Fruit fly (Drosophila melanogaster): ENCODE data around the gene GstD9.
A peak's percentile ranks its signal among the peaks of the same experiment; 100 is the strongest.

The GstD9 gene

dm6 chr3R:12406235-12407196, 39.2 kb upstream of the GstD9 start, which contains the start of gene CG5167 (continued):
- TF ChIP-seq CG17912 (GFP tag; optimal IDR thresholded peaks at IDR 0.05) (no peak), CG15011 (GFP tag; optimal IDR thresholded peaks at IDR 0.05) (no peak), NfI (GFP tag; optimal IDR thresholded peaks at IDR 0.05) (no peak), row (GFP tag; IDR thresholded peaks at IDR 0.05) (peak; percentile 70), CG7556 (GFP tag; optimal IDR thresholded peaks at IDR 0.05) (peak; percentile 19), CG10654 (GFP tag; optimal IDR thresholded peaks at IDR 0.05) (no peak), CG13296 (GFP tag; optimal IDR thresholded peaks at IDR 0.05) (peak; percentile 31), CG1602 (GFP tag; optimal IDR thresholded peaks at IDR 0.05) (no peak), Drgx (GFP tag; IDR thresholded peaks at IDR 0.05) (peak; percentile 54; the same call in 1 of the 2 replicates), CG12659 (GFP tag; optimal IDR thresholded peaks at IDR 0.05) (peak; percentile 20), Myb (GFP tag; optimal IDR thresholded peaks at IDR 0.05) (peak; percentile 9), Dip3 (GFP tag; optimal IDR thresholded peaks at IDR 0.05) (peak; percentile 7), gce (GFP tag; IDR thresholded peaks at IDR 0.05) (0 out of 3 replicates have a peak, but pooled peaks have one; percentile 30), Ssrp (tag; optimal IDR thresholded peaks at IDR 0.05) (peak; percentile 14), CG2202 (tag; optimal IDR thresholded peaks at IDR 0.05) (peak; percentile 7), bab2 (GFP tag; optimal IDR thresholded peaks at IDR 0.05) (no peak), MTF-1 (GFP tag; optimal IDR thresholded peaks at IDR 0.05; ENCODE audit: borderline replicate concordance) (no peak), CG15269 (tag; optimal IDR thresholded peaks at IDR 0.05) (peak; percentile 47), Chrac-16 (GFP tag; optimal IDR thresholded peaks at IDR 0.05) (peak; percentile 35), CG18262 (tag; optimal IDR thresholded peaks at IDR 0.05) (peak; percentile 58), CG8765 (GFP tag; IDR thresholded peaks at IDR 0.05) (0 out of 2 replicates have a peak, but pooled peaks have one; percentile 5), fd96Cb (tag; optimal IDR thresholded peaks at IDR 0.05) (peak; percentile 9), tll (GFP tag; optimal IDR thresholded peaks at IDR 0.05) (no peak), Meics (GFP tag; optimal IDR thresholded peaks at IDR 0.05) (peak; percentile 38), insv (GFP tag; optimal IDR thresholded peaks at IDR 0.05) (peak in 1 of 2 experiments; percentile 4), salm (tag; optimal IDR thresholded peaks at IDR 0.05) (no peak), D19A (tag; optimal IDR thresholded peaks at IDR 0.05) (peak; percentile 51), nom (GFP tag; optimal IDR thresholded peaks at IDR 0.05) (peak; percentile 95), luna (GFP tag; optimal IDR thresholded peaks at IDR 0.05) (peak; percentile 22), Dp (GFP tag; optimal IDR thresholded peaks at IDR 0.05) (peak; percentile 45), sens (GFP tag) (peak; percentile 89), tgo (GFP tag; IDR thresholded peaks at IDR 0.05) (no peak), CG17361 (GFP tag; IDR thresholded peaks at IDR 0.05) (peak; percentile 38; the same call in 1 of the 3 replicates), croc (GFP tag; conservative IDR thresholded peaks at IDR 0.05) (no peak), CG13123 (GFP tag; optimal IDR thresholded peaks at IDR 0.05) (no peak), trh (GFP tag; optimal IDR thresholded peaks at IDR 0.05) (no peak), CG2120 (GFP tag; optimal IDR thresholded peaks at IDR 0.05) (peak; percentile 44), ATbp (GFP tag; optimal IDR thresholded peaks at IDR 0.05) (no peak), az2 (GFP tag; optimal IDR thresholded peaks at IDR 0.05) (peak; percentile 37), CG4820 (GFP tag; optimal IDR thresholded peaks at IDR 0.05) (peak; percentile 99), CG17385 (GFP tag; optimal IDR thresholded peaks at IDR 0.05) (peak; percentile 23), CG10979 (tag; optimal IDR thresholded peaks at IDR 0.05) (peak; percentile 61), CG2116 (GFP tag; optimal IDR thresholded peaks at IDR 0.05) (peak; percentile 43), CG12155 (GFP tag; optimal IDR thresholded peaks at IDR 0.05) (peak; percentile 38), CG8924 (tag; optimal IDR thresholded peaks at IDR 0.05) (peak; percentile 63), danr (GFP tag; IDR thresholded peaks at IDR 0.05) (no peak), CG7357 (GFP tag; IDR thresholded peaks at IDR 0.05) (no peak), MBD-R2 (GFP tag; IDR thresholded peaks at IDR 0.05) (peak; percentile 21; the same call in 1 of the 2 replicates)
